Fruit fly (Drosophila melanogaster) whole organism, adult: Measurements from ENCODE around the gene Megf8.

Experiments used
- CG11617 ChIP-seq: fragments of 200-800 bp; sonication (Bioruptor generic); optimal IDR thresholded peaks from 2 replicates; lab custom pipeline; 2017; ENCODE audit warnings: mild to moderate bottlenecking, missing biosample characterization, missing genetic modification reagents, missing genetic modification characterization
- CG12768 ChIP-seq: fragments of 200-800 bp; sonication (Bioruptor generic); optimal IDR thresholded peaks from 2 replicates; lab custom pipeline; 2017; ENCODE audit warnings: missing biosample characterization, missing genetic modification characterization, mild to moderate bottlenecking, moderate library complexity, missing genetic modification reagents
- CG1620 ChIP-seq: fragments of 200-800 bp; sonication (Bioruptor generic); optimal IDR thresholded peaks from 2 replicates; lab custom pipeline; 2016; ENCODE audit warnings: missing biosample characterization, missing genetic modification characterization
- CG5204 ChIP-seq: fragments of 200-800 bp; sonication (Bioruptor generic); optimal IDR thresholded peaks from 2 replicates; lab custom pipeline; 2016; ENCODE audit warnings: missing biosample characterization, missing genetic modification characterization
- Clk ChIP-seq: fragments of 200-800 bp; sonication (Bioruptor generic); optimal IDR thresholded peaks from 2 replicates; lab custom pipeline; 2017; ENCODE audit warnings: missing biosample characterization, missing genetic modification characterization
- Hr96 ChIP-seq: fragments of 200-800 bp; sonication (Bioruptor generic); optimal IDR thresholded peaks from 2 replicates; lab custom pipeline; 2016; ENCODE audit warnings: missing biosample characterization, missing genetic modification characterization
- cic ChIP-seq: fragments of 200-800 bp; sonication (Bioruptor generic); optimal IDR thresholded peaks from 2 replicates; lab custom pipeline; 2017; ENCODE audit warnings: missing biosample characterization, mild to moderate bottlenecking, missing genetic modification characterization, moderate library complexity
- kay ChIP-seq: fragments of 200-800 bp; sonication (Bioruptor generic); peaks from one replicate; lab custom pipeline; 2016; ENCODE audit warnings: missing biosample characterization, missing genetic modification characterization, borderline replicate concordance
- ovo ChIP-seq: fragments of 200-800 bp; sonication (Bioruptor generic); optimal IDR thresholded peaks from 2 replicates; lab custom pipeline; 2016; ENCODE audit warnings: missing biosample characterization, missing genetic modification characterization
- pad ChIP-seq: fragments of 200-800 bp; sonication (Bioruptor generic); optimal IDR thresholded peaks from 3 replicates; lab custom pipeline; 2017; ENCODE audit warnings: missing biosample characterization, missing genetic modification characterization, mild to moderate bottlenecking, moderate library complexity, missing genetic modification reagents
- tj ChIP-seq: fragments of 200-800 bp; sonication (Bioruptor generic); optimal IDR thresholded peaks from 3 replicates; lab custom pipeline; 2017; ENCODE audit warnings: missing biosample characterization, mild to moderate bottlenecking, missing genetic modification characterization, moderate library complexity
- toe ChIP-seq: fragments of 200-800 bp; sonication (Bioruptor generic); optimal IDR thresholded peaks from 2 replicates; lab custom pipeline; 2016; ENCODE audit warnings: missing biosample characterization, missing genetic modification characterization

dm6 chr2L:8095176-8095575 is 51.9 kb downstream of the Megf8 start:
- TF ChIP-seq CG1620 (GFP tag; lab: Kevin White, UChicago) (no peak), cic (GFP tag; lab: Kevin White, UChicago) (no peak), tj (GFP tag; lab: Kevin White, UChicago) (peak; percentile 32), Clk (GFP tag; lab: Kevin White, UChicago) (no peak), CG12768 (GFP tag; lab: Kevin White, UChicago) (peak; percentile 39), CG5204 (GFP tag; lab: Kevin White, UChicago) (no peak), Hr96 (no peak), ovo (GFP tag; lab: Kevin White, UChicago) (no peak), toe (GFP tag; lab: Kevin White, UChicago) (no peak), kay (GFP tag; lab: Kevin White, UChicago) (peak; percentile 13), pad (no peak), CG11617 (GFP tag; lab: Kevin White, UChicago) (no peak)
